Fruit fly (Drosophila melanogaster): ENCODE results near the gene Ufsp2.

Ufsp2 gene

dm6 chr3L:15588514-15589138 lies 12.3 kb downstream of the Ufsp2 start, which contains the start of gene RhoGAP71E:
TSS of gene RhoGAP71E (plus strand) at chr3L:15588860.
- TF ChIP-seq ey (GFP tag; optimal IDR thresholded peaks at IDR 0.05) (no peak), psq (GFP tag; optimal IDR thresholded peaks at IDR 0.05) (peak; percentile 97), br (GFP tag; optimal IDR thresholded peaks at IDR 0.05) (peak; percentile 44), brk (GFP tag; optimal IDR thresholded peaks at IDR 0.05) (no peak), OdsH (GFP tag; optimal IDR thresholded peaks at IDR 0.05) (peak; percentile 36), rgr (GFP tag; optimal IDR thresholded peaks at IDR 0.05) (peak; percentile 57), jim (GFP tag; optimal IDR thresholded peaks at IDR 0.05) (no peak), Hr83 (GFP tag; optimal IDR thresholded peaks at IDR 0.05; ENCODE audit: poor library complexity, severe bottlenecking) (peak; percentile 44), Hnf4 (GFP tag; optimal IDR thresholded peaks at IDR 0.05) (peak; percentile 23), h (GFP tag; optimal IDR thresholded peaks at IDR 0.05) (peak; percentile 19), Myc (optimal IDR thresholded peaks at IDR 0.05) (no peak), Abd-B (GFP tag; optimal IDR thresholded peaks at IDR 0.05) (no peak), CG9705 (GFP tag; optimal IDR thresholded peaks at IDR 0.05) (no peak), HLH106 (tag; optimal IDR thresholded peaks at IDR 0.05) (peak; percentile 55), woc (GFP tag; optimal IDR thresholded peaks at IDR 0.05) (peak; percentile 5), Hr78 (GFP tag; optimal IDR thresholded peaks at IDR 0.05) (no peak), Jra (GFP tag; optimal IDR thresholded peaks at IDR 0.05) (no peak), foxo (GFP tag; optimal IDR thresholded peaks at IDR 0.05) (peak in 1 of 2 experiments; percentile 44), sv (GFP tag; optimal IDR thresholded peaks at IDR 0.05) (no peak), Dif (GFP tag; optimal IDR thresholded peaks at IDR 0.05; ENCODE audit: partially characterized antibody) (no peak), dmrt93B (GFP tag; optimal IDR thresholded peaks at IDR 0.05) (no peak), N (GFP tag; optimal IDR thresholded peaks at IDR 0.05) (no peak), lola (GFP tag; optimal IDR thresholded peaks at IDR 0.05) (no peak), Sp1 (GFP tag; optimal IDR thresholded peaks at IDR 0.05) (peak; percentile 57), dl (GFP tag; optimal IDR thresholded peaks at IDR 0.05; ENCODE audit: insufficient read depth in 1 of 2, partially characterized antibody in 2 of 2) (no peak), tai (GFP tag; optimal IDR thresholded peaks at IDR 0.05) (no peak), Dfd (GFP tag; optimal IDR thresholded peaks at IDR 0.05) (no peak), Rel (GFP tag; optimal IDR thresholded peaks at IDR 0.05) (no peak), Rel (tag; optimal IDR thresholded peaks at IDR 0.05) (peak; percentile 50)

dm6 chr3L:15589746-15590145 lies 13.4 kb downstream of the Ufsp2 start:
- no peak for TF ChIP-seq psq (GFP tag; optimal IDR thresholded peaks at IDR 0.05)
- TF ChIP-seq Sp1 (GFP tag; optimal IDR thresholded peaks at IDR 0.05), result no peak
- no peak for TF ChIP-seq woc (GFP tag; optimal IDR thresholded peaks at IDR 0.05)
- no peak for TF ChIP-seq Hnf4 (GFP tag; optimal IDR thresholded peaks at IDR 0.05)
- no peak for TF ChIP-seq Abd-B (GFP tag; optimal IDR thresholded peaks at IDR 0.05)
- TF ChIP-seq rgr (GFP tag; optimal IDR thresholded peaks at IDR 0.05), result no peak
- no peak for TF ChIP-seq dl (GFP tag; optimal IDR thresholded peaks at IDR 0.05; ENCODE audit: insufficient read depth in 1 of 2, partially characterized antibody in 2 of 2)
- TF ChIP-seq brk (GFP tag; optimal IDR thresholded peaks at IDR 0.05), result no peak
- no peak for TF ChIP-seq jim (GFP tag; optimal IDR thresholded peaks at IDR 0.05)
- TF ChIP-seq dmrt93B (GFP tag; optimal IDR thresholded peaks at IDR 0.05), result no peak
- no peak for TF ChIP-seq br (GFP tag; optimal IDR thresholded peaks at IDR 0.05)
- TF ChIP-seq Jra (GFP tag; optimal IDR thresholded peaks at IDR 0.05), result no peak
- no peak for TF ChIP-seq Dif (GFP tag; optimal IDR thresholded peaks at IDR 0.05; ENCODE audit: partially characterized antibody)
- no peak for TF ChIP-seq Myc (optimal IDR thresholded peaks at IDR 0.05)
- TF ChIP-seq OdsH (GFP tag; optimal IDR thresholded peaks at IDR 0.05), result no peak
- no peak for TF ChIP-seq sage (GFP tag; optimal IDR thresholded peaks at IDR 0.05)

- TF ChIP-seq fru (GFP tag; optimal IDR thresholded peaks at IDR 0.05) (no peak), Hr78 (GFP tag; optimal IDR thresholded peaks at IDR 0.05) (no peak)
These were observed 14.6 kb downstream of the Ufsp2 start for dm6 chr3L:15590803-15591597.
